Worm (Caenorhabditis elegans): ENCODE measurements around the gene him-10.
A peak's percentile ranks its signal among the peaks of the same experiment; 100 is the strongest.

The him-10 gene

ce11 chrIII:5763988-5764387 lies 39.1 kb upstream of the him-10 start:
- TF ChIP-seq ama-1 (optimal IDR thresholded peaks at IDR 0.05) = no peak
- TF ChIP-seq ama-1 (GFP tag; optimal IDR thresholded peaks at IDR 0.05) = peak in 1 of 2 experiments; percentile 13
- TF ChIP-seq pha-4 (tag; optimal IDR thresholded peaks at IDR 0.05) = no peak
- TF ChIP-seq lin-54 (GFP tag; optimal IDR thresholded peaks at IDR 0.05) = no peak
- TF ChIP-seq hmg-1.2 (GFP tag; IDR thresholded peaks at IDR 0.05) = no peak
- peak; percentile 43 for TF ChIP-seq atf-7 (tag; optimal IDR thresholded peaks at IDR 0.05)
- no peak for TF ChIP-seq xnd-1 (tag; optimal IDR thresholded peaks at IDR 0.05)
- TF ChIP-seq mel-28 (tag; optimal IDR thresholded peaks at IDR 0.05; ENCODE audit: borderline replicate concordance) = no peak
- no peak for TF ChIP-seq Y67H2A.10 (GFP tag; conservative IDR thresholded peaks at IDR 0.05)

ce11 chrIII:5769726-5770235 lies 33.3 kb upstream of the him-10 start, which contains the start of gene cutl-23:
Gene cutl-23 (plus strand): TSS chrIII:5770185.
- TF ChIP-seq nhr-120 (GFP tag; IDR thresholded peaks at IDR 0.05) (no peak), F57C9.4 (tag; optimal IDR thresholded peaks at IDR 0.05) (no peak), F55B11.4 (tag; optimal IDR thresholded peaks at IDR 0.05; ENCODE audit: borderline replicate concordance, insufficient read depth) (no peak), let-526 (GFP tag; IDR thresholded peaks at IDR 0.05) (no peak), madf-3 (GFP tag; IDR thresholded peaks at IDR 0.05) (0 out of 2 replicates have a peak, but pooled peaks have one; percentile 57), F39B2.1 (GFP tag; IDR thresholded peaks at IDR 0.05) (0 out of 2 replicates have a peak, but pooled peaks have one; percentile 39), ets-4 (GFP tag; optimal IDR thresholded peaks at IDR 0.05) (no peak), ceh-40 (GFP tag; IDR thresholded peaks at IDR 0.05) (no peak), cebp-1 (GFP tag; IDR thresholded peaks at IDR 0.05) (no peak), cebp-1 (tag; optimal IDR thresholded peaks at IDR 0.05) (no peak), lir-1 (GFP tag; conservative IDR thresholded peaks at IDR 0.05) (no peak), tbp1 (GFP tag; optimal IDR thresholded peaks at IDR 0.05) (peak; percentile 94), ztf-3 (GFP tag; optimal IDR thresholded peaks at IDR 0.05) (no peak), ceh-79 (tag; optimal IDR thresholded peaks at IDR 0.05) (no peak), ztf-22 (GFP tag; optimal IDR thresholded peaks at IDR 0.05) (no peak), nhr-80 (tag; optimal IDR thresholded peaks at IDR 0.05) (no peak), hrde-1 (tag; optimal IDR thresholded peaks at IDR 0.05; ENCODE audit: borderline replicate concordance) (peak; percentile 42), bed-2 (GFP tag; IDR thresholded peaks at IDR 0.05) (no peak), F22D6.2 (tag; optimal IDR thresholded peaks at IDR 0.05) (no peak), ceh-100 (GFP tag; IDR thresholded peaks at IDR 0.05) (no peak), snpc-4 (GFP tag; optimal IDR thresholded peaks at IDR 0.05) (no peak), snpc-4 (tag; optimal IDR thresholded peaks at IDR 0.05) (peak in 2 of 4 experiments; percentile 16 to 37), him-1 (tag; optimal IDR thresholded peaks at IDR 0.05) (peak; percentile 94), ama-1 (optimal IDR thresholded peaks at IDR 0.05) (no peak), ama-1 (GFP tag; optimal IDR thresholded peaks at IDR 0.05) (peak; percentile 61 to 74), Y67H2A.10 (GFP tag; conservative IDR thresholded peaks at IDR 0.05) (no peak), lag-1 (GFP tag; IDR thresholded peaks at IDR 0.05) (no peak), zim-3 (tag; optimal IDR thresholded peaks at IDR 0.05) (peak; percentile 26), dpff-1 (tag; optimal IDR thresholded peaks at IDR 0.05) (no peak), lin-40 (tag; optimal IDR thresholded peaks at IDR 0.05) (no peak), mcd-1 (GFP tag; IDR thresholded peaks at IDR 0.05) (0 out of 2 replicates have a peak, but pooled peaks have one; percentile 19), nfya-2 (GFP tag; IDR thresholded peaks at IDR 0.05) (no peak), dpl-1 (GFP tag; optimal IDR thresholded peaks at IDR 0.05) (no peak), snpc-1.3 (tag; optimal IDR thresholded peaks at IDR 0.05; ENCODE audit: insufficient read depth) (peak; percentile 73), lin-54 (GFP tag; optimal IDR thresholded peaks at IDR 0.05) (peak; percentile 53), egrh-3 (GFP tag; IDR thresholded peaks at IDR 0.05) (peak; percentile 47; the same call in 1 of the 2 replicates), B0019.2 (GFP tag; conservative IDR thresholded peaks at IDR 0.05) (no peak), sptf-2 (GFP tag; optimal IDR thresholded peaks at IDR 0.05) (no peak), Y53G8AR.9 (GFP tag; conservative IDR thresholded peaks at IDR 0.05) (no peak), aptf-2 (GFP tag; conservative IDR thresholded peaks at IDR 0.05) (no peak), B0035.1 (tag; optimal IDR thresholded peaks at IDR 0.05) (no peak), nhr-90 (tag; optimal IDR thresholded peaks at IDR 0.05) (peak; percentile 73)

All from whole organism, young adult.